Worm (Caenorhabditis elegans): Measurements from ENCODE around the gene syx-16.

syx-16 gene

DNA sequence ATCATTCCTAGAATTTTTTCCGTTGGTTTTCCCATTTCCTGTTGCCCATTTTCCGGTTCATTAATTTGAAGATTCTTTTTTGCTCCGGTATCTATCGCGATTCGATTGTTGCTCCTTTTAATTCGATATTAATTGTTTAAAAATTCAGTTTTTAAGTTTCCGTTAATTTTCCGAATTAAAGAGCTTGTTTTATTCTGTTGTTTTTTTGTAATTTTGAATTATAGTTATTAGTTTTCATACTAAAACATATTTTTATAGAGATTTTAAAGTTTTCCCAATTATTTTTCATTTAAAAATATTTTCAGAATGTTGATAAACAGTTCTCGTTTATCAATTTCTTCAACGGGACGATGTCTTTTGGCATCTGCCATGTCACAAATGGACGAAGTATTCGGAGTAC is 25.4 kb upstream of the syx-16 start, which contains the start of gene mrps-26:
mrps-26 (plus strand) TSS at position 301 of the 400 bp plus-strand sequence.
- TF ChIP-seq tbx-11 (GFP tag; IDR thresholded peaks at IDR 0.05) (no peak), pes-1 (GFP tag; IDR thresholded peaks at IDR 0.05) (no peak), tbx-37 (GFP tag; conservative IDR thresholded peaks at IDR 0.05) (no peak), ceh-13 (GFP tag; optimal IDR thresholded peaks at IDR 0.05) (no peak), sea-1 (GFP tag; conservative IDR thresholded peaks at IDR 0.05) (no peak), hmbx-1 (tag; optimal IDR thresholded peaks at IDR 0.05) (no peak), scrt-1 (GFP tag; IDR thresholded peaks at IDR 0.05) (no peak), B0310.2 (tag; optimal IDR thresholded peaks at IDR 0.05) (no peak), ama-1 (optimal IDR thresholded peaks at IDR 0.05) (no peak), tra-4 (tag; optimal IDR thresholded peaks at IDR 0.05) (no peak), flt-1 (GFP tag; IDR thresholded peaks at IDR 0.05) (no peak), hnd-1 (tag; optimal IDR thresholded peaks at IDR 0.05) (no peak), ets-7 (tag; optimal IDR thresholded peaks at IDR 0.05) (no peak), ceh-36 (tag; optimal IDR thresholded peaks at IDR 0.05) (no peak), F13C5.2 (tag; optimal IDR thresholded peaks at IDR 0.05) (no peak)

DNA sequence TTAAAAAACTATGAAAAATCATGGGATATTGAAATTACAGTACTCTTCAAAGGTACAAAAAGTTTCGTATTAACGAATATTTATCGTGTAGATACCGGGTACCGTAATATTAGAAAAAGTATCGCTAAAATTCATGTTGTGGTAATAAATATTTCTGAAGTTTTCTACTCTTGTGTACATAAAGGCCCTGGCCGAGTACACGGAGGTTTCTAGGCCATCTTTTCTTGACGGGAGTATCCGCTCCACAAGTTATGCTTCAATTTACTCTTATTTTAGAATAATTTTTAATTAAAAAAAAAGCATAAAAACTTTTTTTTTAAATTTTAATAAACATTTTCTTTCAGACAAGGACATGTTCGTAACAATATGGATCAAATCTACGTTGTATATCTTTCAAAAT is 24.2 kb upstream of the syx-16 start:
- no peak for TF ChIP-seq hmbx-1 (tag; optimal IDR thresholded peaks at IDR 0.05)
- TF ChIP-seq ceh-36 (tag; optimal IDR thresholded peaks at IDR 0.05): no peak
- TF ChIP-seq tbx-37 (GFP tag; conservative IDR thresholded peaks at IDR 0.05): no peak
- no peak for TF ChIP-seq hmg-4 (GFP tag; optimal IDR thresholded peaks at IDR 0.05)
- TF ChIP-seq pes-1 (GFP tag; IDR thresholded peaks at IDR 0.05): no peak
- no peak for TF ChIP-seq scrt-1 (GFP tag; IDR thresholded peaks at IDR 0.05)
- no peak for TF ChIP-seq ets-7 (tag; optimal IDR thresholded peaks at IDR 0.05)
- TF ChIP-seq hnd-1 (tag; optimal IDR thresholded peaks at IDR 0.05): no peak
- TF ChIP-seq flt-1 (GFP tag; IDR thresholded peaks at IDR 0.05): no peak

DNA sequence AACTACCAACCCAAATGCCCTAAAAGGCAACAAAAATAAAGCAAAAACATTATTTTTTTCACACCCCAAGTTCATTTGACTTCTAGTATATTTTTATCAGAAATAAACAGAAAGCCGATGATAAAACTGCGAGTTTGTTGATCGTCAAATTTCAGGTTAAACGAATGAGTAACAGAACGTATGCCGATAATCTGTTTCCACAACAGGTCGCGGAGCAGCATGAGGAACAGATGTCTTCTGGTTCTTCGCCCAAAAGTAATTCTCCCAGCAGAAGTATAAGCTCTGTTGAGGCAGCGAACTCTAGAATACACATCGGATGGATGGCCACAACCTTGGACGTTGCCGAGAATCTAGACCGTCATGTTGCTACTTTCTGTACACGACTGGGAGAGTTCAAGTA is 21.5 kb upstream of the syx-16 start, which contains the start of gene prmt-5:
prmt-5 (plus strand) TSS at position 141 of the 400 bp plus-strand sequence.
- no peak for TF ChIP-seq B0310.2 (tag; optimal IDR thresholded peaks at IDR 0.05)
- no peak for TF ChIP-seq scrt-1 (GFP tag; IDR thresholded peaks at IDR 0.05)
- TF ChIP-seq aly-1 (tag; optimal IDR thresholded peaks at IDR 0.05): no peak
- TF ChIP-seq hmg-4 (GFP tag; optimal IDR thresholded peaks at IDR 0.05): no peak
- no peak for TF ChIP-seq hmbx-1 (tag; optimal IDR thresholded peaks at IDR 0.05)
- TF ChIP-seq ceh-36 (tag; optimal IDR thresholded peaks at IDR 0.05): no peak
- no peak for TF ChIP-seq ama-1 (optimal IDR thresholded peaks at IDR 0.05)

DNA sequence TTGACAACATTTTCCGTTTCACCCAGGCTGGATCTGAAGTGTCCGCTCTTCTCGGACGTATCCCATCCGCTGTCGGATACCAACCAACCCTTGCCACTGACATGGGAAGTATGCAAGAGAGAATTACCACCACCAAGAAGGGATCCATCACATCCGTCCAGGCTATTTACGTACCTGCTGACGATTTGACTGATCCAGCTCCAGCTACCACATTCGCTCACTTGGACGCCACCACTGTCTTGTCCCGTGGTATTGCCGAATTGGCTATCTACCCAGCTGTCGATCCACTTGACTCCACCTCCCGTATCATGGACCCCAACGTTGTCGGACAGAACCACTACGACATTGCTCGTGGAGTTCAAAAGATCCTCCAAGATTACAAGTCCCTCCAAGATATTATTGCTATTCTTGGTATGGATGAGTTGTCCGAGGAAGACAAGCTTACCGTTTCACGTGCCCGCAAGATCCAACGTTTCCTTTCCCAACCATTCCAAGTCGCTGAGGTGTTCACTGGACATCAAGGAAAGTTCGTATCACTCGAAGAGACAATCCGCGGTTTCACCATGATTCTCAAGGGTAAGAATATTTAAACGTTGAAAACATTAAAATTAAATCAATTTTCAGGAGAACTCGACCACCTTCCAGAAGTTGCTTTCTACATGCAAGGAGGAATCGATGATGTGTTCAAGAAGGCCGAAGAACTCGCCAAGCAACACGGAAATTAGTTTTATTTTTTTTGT is 20.8 kb upstream of the syx-16 start:
- no peak for TF ChIP-seq B0310.2 (tag; optimal IDR thresholded peaks at IDR 0.05)
- TF ChIP-seq scrt-1 (GFP tag; IDR thresholded peaks at IDR 0.05): no peak
- TF ChIP-seq F13C5.2 (tag; optimal IDR thresholded peaks at IDR 0.05): no peak
- no peak for TF ChIP-seq flt-1 (GFP tag; IDR thresholded peaks at IDR 0.05)
- no peak for TF ChIP-seq tbx-11 (GFP tag; IDR thresholded peaks at IDR 0.05)
- TF ChIP-seq pes-1 (GFP tag; IDR thresholded peaks at IDR 0.05): no peak
- no peak for TF ChIP-seq tra-4 (tag; optimal IDR thresholded peaks at IDR 0.05)
- TF ChIP-seq ets-7 (tag; optimal IDR thresholded peaks at IDR 0.05): no peak
- no peak for TF ChIP-seq ama-1 (optimal IDR thresholded peaks at IDR 0.05)
- TF ChIP-seq ceh-36 (tag; optimal IDR thresholded peaks at IDR 0.05): no peak
- TF ChIP-seq hmbx-1 (tag; optimal IDR thresholded peaks at IDR 0.05): no peak
- no peak for TF ChIP-seq aly-1 (tag; optimal IDR thresholded peaks at IDR 0.05)

DNA sequence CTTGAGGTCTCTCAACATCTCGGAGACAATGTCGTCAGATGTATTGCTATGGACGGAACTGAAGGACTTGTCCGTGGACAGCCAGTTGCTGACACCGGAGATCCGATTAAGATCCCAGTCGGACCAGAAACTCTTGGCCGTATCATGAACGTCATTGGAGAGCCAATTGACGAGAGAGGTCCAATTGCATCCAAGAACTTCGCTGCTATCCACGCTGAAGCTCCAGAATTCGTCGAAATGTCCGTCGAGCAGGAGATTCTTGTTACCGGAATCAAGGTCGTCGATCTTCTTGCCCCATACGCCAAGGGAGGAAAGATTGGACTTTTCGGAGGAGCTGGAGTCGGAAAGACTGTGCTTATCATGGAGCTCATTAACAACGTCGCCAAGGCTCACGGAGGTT is 19.9 kb upstream of the syx-16 start:
- TF ChIP-seq tbx-37 (GFP tag; conservative IDR thresholded peaks at IDR 0.05): no peak
- TF ChIP-seq F13C5.2 (tag; optimal IDR thresholded peaks at IDR 0.05): no peak
- no peak for TF ChIP-seq aly-1 (tag; optimal IDR thresholded peaks at IDR 0.05)
- TF ChIP-seq hmg-4 (GFP tag; optimal IDR thresholded peaks at IDR 0.05): no peak
- TF ChIP-seq ceh-13 (GFP tag; optimal IDR thresholded peaks at IDR 0.05): no peak
- TF ChIP-seq hmbx-1 (tag; optimal IDR thresholded peaks at IDR 0.05): no peak
- no peak for TF ChIP-seq ceh-36 (tag; optimal IDR thresholded peaks at IDR 0.05)
- TF ChIP-seq scrt-1 (GFP tag; IDR thresholded peaks at IDR 0.05): no peak
- TF ChIP-seq tbx-11 (GFP tag; IDR thresholded peaks at IDR 0.05): no peak
- TF ChIP-seq ets-7 (tag; optimal IDR thresholded peaks at IDR 0.05): no peak
- TF ChIP-seq tra-4 (tag; optimal IDR thresholded peaks at IDR 0.05): no peak
- no peak for TF ChIP-seq flt-1 (GFP tag; IDR thresholded peaks at IDR 0.05)
- no peak for TF ChIP-seq sea-1 (GFP tag; conservative IDR thresholded peaks at IDR 0.05)
- no peak for TF ChIP-seq ama-1 (optimal IDR thresholded peaks at IDR 0.05)
- no peak for TF ChIP-seq hnd-1 (tag; optimal IDR thresholded peaks at IDR 0.05)
- no peak for TF ChIP-seq B0310.2 (tag; optimal IDR thresholded peaks at IDR 0.05)
- TF ChIP-seq pes-1 (GFP tag; IDR thresholded peaks at IDR 0.05): no peak

DNA sequence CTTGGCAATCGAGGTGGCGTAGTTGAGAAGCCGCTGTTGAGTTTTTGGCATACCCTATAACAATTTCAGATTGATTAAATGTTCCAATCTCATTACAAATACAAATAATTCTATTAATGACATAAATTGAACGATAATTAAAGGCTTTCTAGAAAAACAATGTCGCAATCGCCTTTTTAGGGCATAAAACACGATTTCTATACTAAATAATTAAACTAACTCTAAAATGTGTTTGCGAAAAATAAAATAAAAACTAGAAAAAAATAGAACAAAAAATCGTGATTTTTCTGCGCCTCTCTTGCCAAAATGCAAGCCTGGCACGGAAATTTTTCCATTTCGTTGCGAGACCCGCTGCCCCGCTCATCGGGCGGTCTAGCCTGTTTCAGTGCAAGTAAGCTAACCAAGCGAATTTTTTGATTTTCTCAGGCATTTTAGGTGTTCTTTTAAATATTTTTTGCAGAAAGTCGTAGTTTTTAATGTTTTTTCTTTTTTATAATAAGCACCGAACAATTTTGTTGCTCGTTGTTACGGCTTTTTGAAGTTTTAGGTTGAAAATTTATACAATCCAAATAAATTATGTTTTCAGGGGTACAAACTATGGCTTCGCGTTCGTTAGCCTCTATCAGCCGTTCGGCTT is 19.0 kb upstream of the syx-16 start, which contains the start of the genes C34E10.12, C34E10.10 and atp-2:
C34E10.12 (minus strand) TSS at position 51 of the 637 bp plus-strand sequence.
C34E10.10 (minus strand) TSS at position 54 of the 637 bp plus-strand sequence.
atp-2 (plus strand) TSS at position 587 of the 637 bp plus-strand sequence.
- TF ChIP-seq ceh-13 (GFP tag; optimal IDR thresholded peaks at IDR 0.05) (no peak), aly-1 (tag; optimal IDR thresholded peaks at IDR 0.05) (no peak), ceh-36 (tag; optimal IDR thresholded peaks at IDR 0.05) (no peak), F13C5.2 (tag; optimal IDR thresholded peaks at IDR 0.05) (peak; percentile 75), pes-1 (GFP tag; IDR thresholded peaks at IDR 0.05) (peak; percentile 51; the same call in 1 of the 2 replicates), hmg-4 (GFP tag; optimal IDR thresholded peaks at IDR 0.05) (peak; percentile 14)

DNA sequence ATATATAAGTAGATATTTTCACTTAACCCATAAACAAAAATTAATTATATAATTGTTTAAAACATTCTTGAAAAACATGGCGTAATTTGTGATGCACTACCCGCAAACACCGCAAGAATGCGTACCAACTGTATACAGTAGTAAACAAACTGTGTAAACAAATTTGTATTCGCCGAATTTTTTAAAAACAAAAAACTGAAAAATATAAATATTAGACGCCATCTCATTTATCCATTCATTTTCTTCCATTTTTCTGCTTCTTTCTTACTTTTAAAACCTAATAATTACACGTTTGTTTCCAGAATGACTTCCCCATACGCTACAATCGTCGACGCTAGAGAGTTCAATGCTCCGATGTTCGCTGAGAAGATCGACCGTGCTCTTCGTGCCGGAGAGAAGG is 16.4 kb upstream of the syx-16 start, which contains the start of gene nex-1:
nex-1 (plus strand) TSS at position 301 of the 400 bp plus-strand sequence.
- TF ChIP-seq hmg-4 (GFP tag; optimal IDR thresholded peaks at IDR 0.05) (no peak), pes-1 (GFP tag; IDR thresholded peaks at IDR 0.05) (no peak), tbx-37 (GFP tag; conservative IDR thresholded peaks at IDR 0.05) (no peak), hmbx-1 (tag; optimal IDR thresholded peaks at IDR 0.05) (no peak), ceh-36 (tag; optimal IDR thresholded peaks at IDR 0.05) (no peak), ama-1 (optimal IDR thresholded peaks at IDR 0.05) (no peak), ceh-13 (GFP tag; optimal IDR thresholded peaks at IDR 0.05) (no peak), flt-1 (GFP tag; IDR thresholded peaks at IDR 0.05) (no peak), F13C5.2 (tag; optimal IDR thresholded peaks at IDR 0.05) (no peak), hnd-1 (tag; optimal IDR thresholded peaks at IDR 0.05) (no peak), aly-1 (tag; optimal IDR thresholded peaks at IDR 0.05) (no peak), tbx-11 (GFP tag; IDR thresholded peaks at IDR 0.05) (no peak), sea-1 (GFP tag; conservative IDR thresholded peaks at IDR 0.05) (no peak), scrt-1 (GFP tag; IDR thresholded peaks at IDR 0.05) (no peak), ets-7 (tag; optimal IDR thresholded peaks at IDR 0.05) (no peak), B0310.2 (tag; optimal IDR thresholded peaks at IDR 0.05) (no peak), tra-4 (tag; optimal IDR thresholded peaks at IDR 0.05) (no peak)

Measured in whole organism, early embryonic.